Fruit fly (Drosophila melanogaster): Measurements from ENCODE around the gene nau.

DNA sequence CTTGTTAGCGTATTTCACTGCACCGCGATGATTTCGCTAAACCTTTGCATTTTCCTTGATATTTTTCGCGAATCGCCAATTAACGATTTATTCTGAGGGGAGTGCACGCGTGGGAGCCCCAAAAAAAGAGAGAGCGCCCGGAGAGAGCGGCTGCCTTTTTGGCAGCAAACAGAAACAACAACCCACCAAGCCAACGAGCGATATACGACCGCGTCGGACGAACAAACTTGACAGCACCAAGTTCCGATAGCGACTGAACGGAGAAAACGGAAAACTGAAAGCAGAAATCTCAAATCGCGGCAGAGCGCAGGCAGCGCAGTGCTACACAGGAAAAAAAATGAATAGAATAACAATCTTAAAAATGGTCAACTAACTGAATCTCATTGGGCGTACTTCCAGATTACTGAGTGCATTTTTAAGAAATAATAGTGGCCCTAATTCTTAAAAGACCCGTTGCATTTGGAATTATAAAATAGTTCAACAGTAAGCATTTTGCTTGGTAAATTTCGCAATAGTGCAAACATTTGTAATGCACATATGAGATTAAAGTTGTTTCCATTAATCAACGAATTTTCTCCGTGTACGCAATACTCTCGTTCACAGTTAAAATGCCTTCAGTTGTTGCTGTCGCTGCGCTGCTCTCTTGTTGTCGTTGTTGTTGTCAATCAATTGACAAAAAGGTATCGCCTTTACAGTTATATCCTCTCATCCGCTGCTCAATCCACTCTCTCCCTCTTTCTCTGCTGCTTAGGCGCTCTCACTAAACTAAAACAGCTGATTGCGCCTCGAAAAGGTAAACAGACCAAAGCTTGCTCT lies 48.5 kb downstream of the nau start, which contains the start of gene CG31145:
- TF ChIP-seq CG8478 (optimal IDR thresholded peaks at IDR 0.05), result no peak
- TF ChIP-seq psq (optimal IDR thresholded peaks at IDR 0.05), result no peak
- no peak for TF ChIP-seq usp (GFP tag; optimal IDR thresholded peaks at IDR 0.05)
- no peak for TF ChIP-seq EcR (GFP tag; optimal IDR thresholded peaks at IDR 0.05)
- TF ChIP-seq Dll (optimal IDR thresholded peaks at IDR 0.05), result peak; percentile 68

All from whole organism.